Fruit fly (Drosophila melanogaster) whole organism, prepupa: ENCODE results near the gene CG10809.

Experiments used
- Blimp-1 ChIP-seq: fragments of 200-800 bp; sonication (Bioruptor generic); optimal IDR thresholded peaks from 3 replicates; lab custom pipeline; 2017; ENCODE audit warnings: missing biosample characterization, missing genetic modification characterization, mild to moderate bottlenecking, moderate library complexity, missing genetic modification reagents
- CG11294 ChIP-seq: fragments of 200-800 bp; sonication (Bioruptor generic); IDR thresholded peaks from 2 replicates; pipeline ENCODE4 v1.3.6; 2022; ENCODE audit warnings: missing biosample characterization, missing genetic modification characterization
- CG11762 ChIP-seq: fragments of 200-800 bp; sonication (Bioruptor generic); optimal IDR thresholded peaks from 3 replicates; lab custom pipeline; 2016; ENCODE audit warnings: missing biosample characterization, missing genetic modification characterization; ENCODE audit not compliant: insufficient read depth
- CG11902 ChIP-seq: fragments of 200-800 bp; sonication (Bioruptor generic); optimal IDR thresholded peaks from 3 replicates; lab custom pipeline; 2016; ENCODE audit warnings: missing biosample characterization, missing genetic modification characterization
- CG1621 ChIP-seq: fragments of 200-800 bp; sonication (Bioruptor generic); optimal IDR thresholded peaks from 3 replicates; lab custom pipeline; 2018; ENCODE audit warnings: missing biosample characterization, mild to moderate bottlenecking, missing genetic modification characterization
- CG31627 ChIP-seq: fragments of 200-800 bp; sonication (Bioruptor generic); optimal IDR thresholded peaks from 3 replicates; lab custom pipeline; 2016; ENCODE audit warnings: missing biosample characterization, missing genetic modification characterization
- CG32006 ChIP-seq: fragments of 200-800 bp; sonication (Bioruptor generic); optimal IDR thresholded peaks from 3 replicates; lab custom pipeline; 2017; ENCODE audit warnings: missing biosample characterization, mild to moderate bottlenecking, missing genetic modification characterization
- CG34406 ChIP-seq: fragments of 200-800 bp; sonication (Bioruptor generic); optimal IDR thresholded peaks from 3 replicates; lab custom pipeline; 2016; ENCODE audit warnings: missing biosample characterization, missing genetic modification characterization
- CG3919 ChIP-seq: fragments of 200-800 bp; sonication (Bioruptor generic); optimal IDR thresholded peaks from 3 replicates; lab custom pipeline; 2016; ENCODE audit warnings: missing biosample characterization, missing genetic modification characterization
- CG6792 ChIP-seq: fragments of 200-800 bp; sonication (Bioruptor generic); optimal IDR thresholded peaks from 3 replicates; lab custom pipeline; 2016; ENCODE audit warnings: missing biosample characterization, missing genetic modification characterization
- CG6808 ChIP-seq: fragments of 200-800 bp; sonication (Bioruptor generic); optimal IDR thresholded peaks from 3 replicates; lab custom pipeline; 2017; ENCODE audit warnings: missing biosample characterization, missing genetic modification characterization, mild to moderate bottlenecking, moderate library complexity, missing genetic modification reagents
- CG6854 ChIP-seq: fragments of 200-800 bp; sonication (Bioruptor generic); optimal IDR thresholded peaks from 2 replicates; lab custom pipeline; 2017; ENCODE audit warnings: missing biosample characterization, mild to moderate bottlenecking, missing genetic modification characterization
- CG7368 ChIP-seq: fragments of 200-800 bp; sonication (Bioruptor generic); optimal IDR thresholded peaks from 3 replicates; lab custom pipeline; 2016; ENCODE audit warnings: missing biosample characterization, missing genetic modification characterization
- CG8119 ChIP-seq: fragments of 200-800 bp; sonication (Bioruptor generic); IDR thresholded peaks from 3 replicates; pipeline ENCODE4 v1.3.6; 2022; ENCODE audit warnings: missing biosample characterization, missing genetic modification characterization
- CG8319 ChIP-seq: fragments of 200-800 bp; sonication (Bioruptor generic); optimal IDR thresholded peaks from 3 replicates; lab custom pipeline; 2016; ENCODE audit warnings: missing biosample characterization, missing genetic modification characterization
- CG8632 ChIP-seq: fragments of 200-800 bp; sonication (Bioruptor generic); optimal IDR thresholded peaks from 3 replicates; lab custom pipeline; 2016; ENCODE audit warnings: missing biosample characterization, missing genetic modification characterization
- Eip78C ChIP-seq: fragments of 200-800 bp; sonication (Bioruptor generic); peaks from one replicate; lab custom pipeline; 2016; ENCODE audit warnings: missing biosample characterization, missing genetic modification characterization
- Eip93F ChIP-seq: fragments of 200-800 bp; sonication (Bioruptor generic); optimal IDR thresholded peaks from 2 replicates; lab custom pipeline; 2016; ENCODE audit warnings: missing biosample characterization, mild to moderate bottlenecking, missing genetic modification characterization
- Ets21C ChIP-seq: fragments of 200-800 bp; sonication (Bioruptor generic); optimal IDR thresholded peaks from 3 replicates; lab custom pipeline; 2016; ENCODE audit warnings: missing biosample characterization, missing genetic modification characterization
- Ets96B ChIP-seq: fragments of 200-800 bp; optimal IDR thresholded peaks from 2 replicates; lab custom pipeline; 2019; ENCODE audit warnings: missing biosample characterization, mild to moderate bottlenecking, missing genetic modification characterization, moderate library complexity
- Gug ChIP-seq: fragments of 200-800 bp; sonication (Bioruptor generic); IDR thresholded peaks from 2 replicates; pipeline ENCODE4 v1.3.6; 2022; ENCODE audit warnings: missing biosample characterization, missing genetic modification characterization
- Hr38 ChIP-seq: sonication (Bioruptor generic); optimal IDR thresholded peaks from 2 replicates; lab custom pipeline; 2016; ENCODE audit warnings: missing biosample characterization, missing genetic modification characterization
- Hr39 ChIP-seq: fragments of 200-800 bp; sonication (Bioruptor generic); optimal IDR thresholded peaks from 2 replicates; lab custom pipeline; 2016; ENCODE audit warnings: missing biosample characterization, missing genetic modification characterization
- Hr4 ChIP-seq: fragments of 200-800 bp; sonication (Bioruptor generic); optimal IDR thresholded peaks from 3 replicates; lab custom pipeline; 2016; ENCODE audit warnings: missing biosample characterization, missing genetic modification characterization
- Lpt ChIP-seq: fragments of 200-800 bp; sonication (Bioruptor generic); optimal IDR thresholded peaks from 3 replicates; lab custom pipeline; 2016; ENCODE audit warnings: missing biosample characterization, missing genetic modification characterization
- OdsH ChIP-seq: fragments of 200-800 bp; sonication (Bioruptor generic); optimal IDR thresholded peaks from 3 replicates; lab custom pipeline; 2016; ENCODE audit warnings: missing biosample characterization, missing genetic modification characterization
- Smox ChIP-seq: fragments of 200-800 bp; sonication (Bioruptor generic); optimal IDR thresholded peaks from 3 replicates; lab custom pipeline; 2016; ENCODE audit warnings: missing biosample characterization, missing genetic modification characterization
- Sox102F ChIP-seq: fragments of 200-800 bp; sonication (Bioruptor generic); optimal IDR thresholded peaks from 2 replicates; lab custom pipeline; 2016; ENCODE audit warnings: missing biosample characterization, mild to moderate bottlenecking, missing genetic modification characterization
- Sox14 ChIP-seq: fragments of 200-800 bp; sonication (Bioruptor generic); optimal IDR thresholded peaks from 3 replicates; lab custom pipeline; 2016; ENCODE audit warnings: missing biosample characterization, missing genetic modification characterization
- Sox15 ChIP-seq: fragments of 200-800 bp; sonication (Bioruptor generic); optimal IDR thresholded peaks from 3 replicates; lab custom pipeline; 2016; ENCODE audit warnings: missing biosample characterization, missing genetic modification characterization
- achi ChIP-seq: fragments of 200-800 bp; sonication (Bioruptor generic); optimal IDR thresholded peaks from 3 replicates; lab custom pipeline; 2016; ENCODE audit warnings: missing biosample characterization, missing genetic modification characterization
- acj6 ChIP-seq: fragments of 200-800 bp; sonication (Bioruptor generic); optimal IDR thresholded peaks from 3 replicates; lab custom pipeline; 2016; ENCODE audit warnings: missing biosample characterization, missing genetic modification characterization
- cyc ChIP-seq: fragments of 200-800 bp; sonication (Bioruptor generic); optimal IDR thresholded peaks from 3 replicates; lab custom pipeline; 2016; ENCODE audit warnings: missing biosample characterization, missing genetic modification characterization
- dsx ChIP-seq: fragments of 200-800 bp; optimal IDR thresholded peaks from 3 replicates; lab custom pipeline; 2019; ENCODE audit warnings: missing biosample characterization, mild to moderate bottlenecking, missing genetic modification characterization, moderate library complexity; ENCODE audit not compliant: poor library complexity, severe bottlenecking
- esn ChIP-seq: fragments of 200-800 bp; sonication (Bioruptor generic); optimal IDR thresholded peaks from 2 replicates; lab custom pipeline; 2016; ENCODE audit warnings: missing biosample characterization, mild to moderate bottlenecking, missing genetic modification characterization, moderate library complexity
- fd85E ChIP-seq: fragments of 200-800 bp; sonication (Bioruptor generic); optimal IDR thresholded peaks from 3 replicates; lab custom pipeline; 2016; ENCODE audit warnings: missing biosample characterization, missing genetic modification characterization
- fkh ChIP-seq: fragments of 200-800 bp; sonication (Bioruptor generic); optimal IDR thresholded peaks from 3 replicates; lab custom pipeline; 2017; ENCODE audit warnings: missing biosample characterization, mild to moderate bottlenecking, missing genetic modification characterization, moderate library complexity
- lz ChIP-seq: fragments of 200-800 bp; sonication (Bioruptor generic); optimal IDR thresholded peaks from 3 replicates; lab custom pipeline; 2016; ENCODE audit warnings: missing biosample characterization, missing genetic modification characterization
- net ChIP-seq: fragments of 200-800 bp; sonication (Bioruptor generic); optimal IDR thresholded peaks from 3 replicates; lab custom pipeline; 2016; ENCODE audit warnings: missing biosample characterization, missing genetic modification characterization
- spab ChIP-seq: fragments of 200-800 bp; sonication (Bioruptor generic); optimal IDR thresholded peaks from 2 replicates; lab custom pipeline; 2017; ENCODE audit warnings: missing biosample characterization, mild to moderate bottlenecking, missing genetic modification characterization, missing genetic modification reagents
- ss ChIP-seq, 2 experiments: fragments of 200-800 bp; sonication (Bioruptor generic); optimal IDR thresholded peaks; 2 replicates in 1 of 2; 3 replicates in 1 of 2; lab custom pipeline; 2017 to 2018; ENCODE audit warnings: mild to moderate bottlenecking in 2 of 2, missing biosample characterization in 2 of 2, missing genetic modification characterization in 2 of 2, moderate library complexity in 1 of 2
- svp ChIP-seq: fragments of 200-800 bp; sonication (Bioruptor generic); peaks from one replicate; lab custom pipeline; 2016; ENCODE audit warnings: missing biosample characterization, missing genetic modification characterization
- topi ChIP-seq: fragments of 200-800 bp; sonication (Bioruptor generic); optimal IDR thresholded peaks from 3 replicates; lab custom pipeline; 2016; ENCODE audit warnings: missing biosample characterization, missing genetic modification characterization

CG10809 gene

dm6 chr3L:9846577-9847342 is 12.9 kb downstream of the CG10809 start (continued):
- TF ChIP-seq spab (GFP tag; lab: Kevin White, UChicago) (no peak), CG34406 (GFP tag; lab: Kevin White, UChicago) (no peak), Eip93F (GFP tag; lab: Kevin White, UChicago) (no peak), fd85E (GFP tag; lab: Kevin White, UChicago) (no peak), CG8632 (GFP tag; lab: Kevin White, UChicago) (no peak), lz (GFP tag; lab: Kevin White, UChicago) (no peak), dsx (GFP tag; lab: Kevin White, UChicago) (peak; percentile 28), esn (no peak), CG32006 (GFP tag; lab: Kevin White, UChicago) (no peak), CG11762 (no peak), net (GFP tag; lab: Kevin White, UChicago) (no peak), CG8119 (GFP tag; lab: Robert Waterston, UW) (peak; percentile 25; the same call in 1 of the 3 replicates), CG11294 (GFP tag; lab: Robert Waterston, UW) (no peak), CG1621 (tag; lab: Kevin White, UChicago) (peak; percentile 12), Hr4 (GFP tag; lab: Kevin White, UChicago) (no peak), Blimp-1 (GFP tag; lab: Kevin White, UChicago) (no peak), CG31627 (GFP tag; lab: Kevin White, UChicago) (no peak), Hr38 (GFP tag; lab: Kevin White, UChicago) (no peak), Ets96B (tag; lab: Kevin White, UChicago) (peak; percentile 41), Lpt (no peak), Eip78C (GFP tag; lab: Kevin White, UChicago) (peak; percentile 17), acj6 (GFP tag; lab: Kevin White, UChicago) (no peak), ss (GFP tag; optimal IDR thresholded peaks at IDR 0.05; lab: Kevin White, UChicago) (peak in 1 of 2 experiments; percentile 13), fkh (GFP tag; lab: Kevin White, UChicago) (peak; percentile 68), Sox102F (GFP tag; lab: Kevin White, UChicago) (no peak), CG8319 (GFP tag; lab: Kevin White, UChicago) (no peak), CG7368 (no peak), Gug (GFP tag; lab: Robert Waterston, UW) (no peak), Smox (GFP tag; lab: Kevin White, UChicago) (no peak), CG6792 (no peak), Ets21C (GFP tag; lab: Kevin White, UChicago) (no peak), cyc (GFP tag; lab: Kevin White, UChicago) (no peak), achi (GFP tag; lab: Kevin White, UChicago) (no peak), CG3919 (no peak), Sox15 (GFP tag; lab: Kevin White, UChicago) (no peak), CG11902 (GFP tag; lab: Kevin White, UChicago) (no peak), Sox14 (GFP tag; lab: Kevin White, UChicago) (peak; percentile 28)

dm6 chr3L:9845980-9846538 is 13.6 kb downstream of the CG10809 start:
- TF ChIP-seq svp (GFP tag; lab: Kevin White, UChicago): no peak
- no peak for TF ChIP-seq Hr39 (GFP tag; lab: Kevin White, UChicago)
- no peak for TF ChIP-seq CG11902 (GFP tag; lab: Kevin White, UChicago)
- TF ChIP-seq Ets96B (tag; lab: Kevin White, UChicago): no peak
- no peak for TF ChIP-seq CG7368
- TF ChIP-seq CG6808 (GFP tag; lab: Kevin White, UChicago): no peak
- TF ChIP-seq CG3919: no peak
- no peak for TF ChIP-seq CG6854 (GFP tag; lab: Kevin White, UChicago)
- TF ChIP-seq CG8119 (GFP tag; lab: Robert Waterston, UW): no peak
- no peak for TF ChIP-seq dsx (GFP tag; lab: Kevin White, UChicago)
- no peak for TF ChIP-seq cyc (GFP tag; lab: Kevin White, UChicago)
- no peak for TF ChIP-seq CG8632 (GFP tag; lab: Kevin White, UChicago)
- TF ChIP-seq topi (GFP tag; lab: Kevin White, UChicago): no peak
- no peak for TF ChIP-seq CG11762
- TF ChIP-seq CG31627 (GFP tag; lab: Kevin White, UChicago): no peak
- TF ChIP-seq OdsH: no peak
